Worm (Caenorhabditis elegans) whole organism, L2 larva: ENCODE measurements around the gene srd-69.

Experiments
- ceh-16 ChIP-seq: fragments of 150-350 bp; optimal IDR thresholded peaks from 2 replicates; lab custom pipeline; 2014; ENCODE audit warnings: missing biosample characterization, missing genetic modification characterization
- elt-3 ChIP-seq: sonication (generic microtip); optimal IDR thresholded peaks from 2 replicates; lab custom pipeline; 2017; ENCODE audit warnings: missing biosample characterization, missing genetic modification characterization
- lin-11 ChIP-seq: fragments of 150-350 bp; sonication (generic microtip); optimal IDR thresholded peaks from 2 replicates; lab custom pipeline; 2014; ENCODE audit warnings: missing biosample characterization, missing genetic modification characterization, inconsistent platforms, mixed read lengths
- lin-39 ChIP-seq: fragments of 150-350 bp; optimal IDR thresholded peaks from 2 replicates; lab custom pipeline; 2014; ENCODE audit warnings: missing biosample characterization, missing genetic modification reagents, missing genetic modification characterization
- nhr-237 ChIP-seq: fragments of 150-350 bp; optimal IDR thresholded peaks from 2 replicates; lab custom pipeline; 2014; ENCODE audit warnings: missing biosample characterization, missing genetic modification characterization
- unc-62 ChIP-seq: fragments of 150-350 bp; optimal IDR thresholded peaks from 2 replicates; lab custom pipeline; 2014; ENCODE audit warnings: missing biosample characterization, missing genetic modification reagents, missing genetic modification characterization

ce11 chrIII:2393666-2394154, 31.0 kb downstream of the srd-69 start:
- TF ChIP-seq lin-11 (no peak), lin-39 (tag; lab: Kevin White, UChicago) (no peak), ceh-16 (no peak), elt-3 (tag; lab: Kevin White, UChicago) (no peak), nhr-237 (tag; lab: Kevin White, UChicago) (no peak), unc-62 (GFP tag; lab: Kevin White, UChicago) (no peak)
